Fruit fly (Drosophila melanogaster) whole organism, embryonic: ENCODE results near the gene CG7601.

Experiments
- ATbp ChIP-seq: fragments of 200-800 bp; sonication (Bioruptor generic); optimal IDR thresholded peaks from 2 replicates; lab custom pipeline; 2017; ENCODE audit warnings: missing biosample characterization, mild to moderate bottlenecking, missing genetic modification characterization, missing genetic modification reagents
- Antp ChIP-seq: fragments of 200-800 bp; sonication (Bioruptor generic); optimal IDR thresholded peaks from 3 replicates; lab custom pipeline; 2016; ENCODE audit warnings: missing biosample characterization, missing genetic modification characterization
- Atf-2 ChIP-seq: fragments of 200-800 bp; sonication (Bioruptor generic); optimal IDR thresholded peaks from 2 replicates; lab custom pipeline; 2016; ENCODE audit warnings: missing biosample characterization, missing genetic modification characterization
- CG10321 ChIP-seq: fragments of 200-800 bp; sonication (Bioruptor generic); IDR thresholded peaks from 2 replicates; pipeline ENCODE4 v1.3.6; 2022; ENCODE audit warnings: missing biosample characterization, missing genetic modification characterization
- CG10366 ChIP-seq: fragments of 200-800 bp; sonication (Bioruptor generic); IDR thresholded peaks from 2 replicates; pipeline ENCODE4 v1.3.6; 2022; ENCODE audit warnings: missing biosample characterization, missing genetic modification characterization
- CG11695 ChIP-seq: fragments of 200-800 bp; sonication (Bioruptor generic); IDR thresholded peaks from 3 replicates; pipeline ENCODE4 v1.3.6; 2022; ENCODE audit warnings: missing biosample characterization, missing genetic modification characterization
- CG12659 ChIP-seq: fragments of 200-800 bp; sonication (Bioruptor generic); optimal IDR thresholded peaks from 3 replicates; lab custom pipeline; 2017; ENCODE audit warnings: mild to moderate bottlenecking, missing biosample characterization, missing genetic modification reagents, missing genetic modification characterization
- CG14050 ChIP-seq: fragments of 200-800 bp; sonication (Bioruptor generic); IDR thresholded peaks from 3 replicates; pipeline ENCODE4 v1.3.6; 2022; ENCODE audit warnings: missing biosample characterization, missing genetic modification characterization
- CG16815 ChIP-seq: fragments of 200-800 bp; sonication (Bioruptor generic); optimal IDR thresholded peaks from 3 replicates; lab custom pipeline; 2017; ENCODE audit warnings: missing biosample characterization, mild to moderate bottlenecking, missing genetic modification characterization
- CG2116 ChIP-seq: fragments of 200-800 bp; sonication (Bioruptor generic); optimal IDR thresholded peaks from 3 replicates; lab custom pipeline; 2018; ENCODE audit warnings: missing biosample characterization, mild to moderate bottlenecking, missing genetic modification characterization
- CG30431 ChIP-seq: fragments of 200-800 bp; sonication (Bioruptor generic); optimal IDR thresholded peaks from 2 replicates; lab custom pipeline; 2017; ENCODE audit warnings: missing biosample characterization, missing genetic modification characterization
- CG32767 ChIP-seq: fragments of 200-800 bp; sonication (Bioruptor generic); IDR thresholded peaks from 2 replicates; pipeline ENCODE4 v1.3.6; 2022; ENCODE audit warnings: missing biosample characterization, missing genetic modification characterization
- CG33213 ChIP-seq: fragments of 200-800 bp; sonication (Bioruptor generic); optimal IDR thresholded peaks from 3 replicates; lab custom pipeline; 2016; ENCODE audit warnings: missing biosample characterization, missing genetic modification characterization
- CG3407 ChIP-seq: fragments of 200-800 bp; sonication (Bioruptor generic); optimal IDR thresholded peaks from 2 replicates; lab custom pipeline; 2018; ENCODE audit warnings: missing biosample characterization, mild to moderate bottlenecking, missing genetic modification characterization
- CG34224 ChIP-seq: fragments of 200-800 bp; sonication (Bioruptor generic); IDR thresholded peaks from 3 replicates; pipeline ENCODE4 v1.3.6; 2022; ENCODE audit warnings: missing biosample characterization, missing genetic modification characterization; ENCODE audit not compliant: partially characterized antibody
- CG4820 ChIP-seq: fragments of 200-800 bp; sonication (Bioruptor generic); optimal IDR thresholded peaks from 3 replicates; lab custom pipeline; 2016; ENCODE audit warnings: missing biosample characterization, missing genetic modification characterization
- CG7271 ChIP-seq: fragments of 200-800 bp; sonication (Bioruptor generic); optimal IDR thresholded peaks from 2 replicates; lab custom pipeline; 2018; ENCODE audit warnings: missing biosample characterization, mild to moderate bottlenecking, missing genetic modification characterization, moderate library complexity
- CG7839 ChIP-seq: fragments of 200-800 bp; sonication (Bioruptor generic); optimal IDR thresholded peaks from 3 replicates; lab custom pipeline; 2018; ENCODE audit warnings: missing biosample characterization, mild to moderate bottlenecking, missing genetic modification characterization, moderate library complexity
- CG8765 ChIP-seq: fragments of 200-800 bp; sonication (Bioruptor generic); IDR thresholded peaks from 2 replicates; pipeline ENCODE4 v1.3.6; 2022; ENCODE audit warnings: missing biosample characterization, missing genetic modification characterization
- CG9437 ChIP-seq: fragments of 200-800 bp; sonication (Bioruptor generic); optimal IDR thresholded peaks from 2 replicates; lab custom pipeline; 2018; ENCODE audit warnings: missing biosample characterization, mild to moderate bottlenecking, missing genetic modification characterization
- CHES-1-like ChIP-seq: fragments of 200-800 bp; sonication (Bioruptor generic); optimal IDR thresholded peaks from 2 replicates; lab custom pipeline; 2016; ENCODE audit warnings: missing biosample characterization, missing genetic modification characterization
- Deaf1 ChIP-seq: fragments of 200-800 bp; optimal IDR thresholded peaks from 3 replicates; lab custom pipeline; 2019; ENCODE audit warnings: missing biosample characterization, mild to moderate bottlenecking, missing genetic modification characterization, moderate library complexity
- Doc3 ChIP-seq: fragments of 200-800 bp; sonication (Bioruptor generic); IDR thresholded peaks from 3 replicates; pipeline ENCODE4 v1.3.6; 2022; ENCODE audit warnings: missing biosample characterization, missing genetic modification characterization; ENCODE audit not compliant: partially characterized antibody
- Dp ChIP-seq: fragments of 200-800 bp; sonication (Bioruptor generic); optimal IDR thresholded peaks from 2 replicates; lab custom pipeline; 2018; ENCODE audit warnings: missing biosample characterization, mild to moderate bottlenecking, missing genetic modification characterization, moderate library complexity
- GATAe ChIP-seq: fragments of 200-800 bp; sonication (Bioruptor generic); conservative IDR thresholded peaks from 2 replicates; pipeline ENCODE4 v1.3.6; 2022; ENCODE audit warnings: missing biosample characterization, missing genetic modification characterization
- Gug ChIP-seq: fragments of 200-800 bp; sonication (Bioruptor generic); IDR thresholded peaks from 4 replicates; pipeline ENCODE4 v1.3.6; 2022; ENCODE audit warnings: missing biosample characterization, missing genetic modification characterization
- H15 ChIP-seq: fragments of 200-800 bp; sonication (Bioruptor generic); IDR thresholded peaks from 3 replicates; pipeline ENCODE4 v1.3.6; 2022; ENCODE audit warnings: missing biosample characterization, missing genetic modification characterization
- Hr3 ChIP-seq: fragments of 200-800 bp; sonication (Bioruptor generic); optimal IDR thresholded peaks from 3 replicates; lab custom pipeline; 2016; ENCODE audit warnings: missing biosample characterization, missing genetic modification characterization
- Med ChIP-seq: fragments of 200-800 bp; sonication (Bioruptor generic); peaks from one replicate; lab custom pipeline; 2016; ENCODE audit warnings: missing biosample characterization, missing genetic modification characterization, mild to moderate bottlenecking, inconsistent platforms, moderate library complexity
- Mrtf ChIP-seq: fragments of 200-800 bp; sonication (Bioruptor generic); IDR thresholded peaks from 3 replicates; pipeline ENCODE4 v1.3.6; 2022; ENCODE audit warnings: missing biosample characterization, missing genetic modification characterization
- Nf-YB ChIP-seq: fragments of 200-800 bp; sonication (Bioruptor generic); optimal IDR thresholded peaks from 3 replicates; lab custom pipeline; 2019; ENCODE audit warnings: missing biosample characterization, mild to moderate bottlenecking, missing genetic modification characterization, moderate library complexity
- Side ChIP-seq: fragments of 200-800 bp; sonication (Bioruptor generic); optimal IDR thresholded peaks from 2 replicates; lab custom pipeline; 2016; ENCODE audit warnings: missing biosample characterization, missing genetic modification characterization
- Sry-δ ChIP-seq: fragments of 200-800 bp; sonication (Bioruptor generic); optimal IDR thresholded peaks from 2 replicates; lab custom pipeline; 2016; ENCODE audit warnings: missing biosample characterization, missing genetic modification characterization
- Vsx1 ChIP-seq: fragments of 200-800 bp; sonication (Bioruptor generic); optimal IDR thresholded peaks from 2 replicates; lab custom pipeline; 2017; ENCODE audit warnings: missing biosample characterization, mild to moderate bottlenecking, missing genetic modification characterization, missing genetic modification reagents
- bbx ChIP-seq: fragments of 200-800 bp; sonication (Bioruptor generic); IDR thresholded peaks from 2 replicates; pipeline ENCODE4 v1.3.6; 2022; ENCODE audit warnings: missing biosample characterization, missing genetic modification characterization; ENCODE audit not compliant: partially characterized antibody
- bowl ChIP-seq: fragments of 200-800 bp; sonication (Bioruptor generic); IDR thresholded peaks from 2 replicates; pipeline ENCODE4 v1.3.6; 2022; ENCODE audit warnings: missing biosample characterization, missing genetic modification characterization
- chinmo ChIP-seq: fragments of 200-800 bp; sonication (Bioruptor generic); IDR thresholded peaks from 4 replicates; pipeline ENCODE4 v1.3.6; 2022; ENCODE audit warnings: missing biosample characterization, missing genetic modification characterization; ENCODE audit not compliant: partially characterized antibody
- chn ChIP-seq: fragments of 200-800 bp; sonication (Bioruptor generic); optimal IDR thresholded peaks from 2 replicates; lab custom pipeline; 2016; ENCODE audit warnings: missing biosample characterization, missing genetic modification characterization
- grau ChIP-seq: fragments of 200-800 bp; optimal IDR thresholded peaks from 3 replicates; lab custom pipeline; 2019; ENCODE audit warnings: missing biosample characterization, mild to moderate bottlenecking, missing genetic modification characterization, moderate library complexity
- hb ChIP-seq: fragments of 200-800 bp; sonication (Bioruptor generic); IDR thresholded peaks from 3 replicates; pipeline ENCODE4 v1.3.6; 2022; ENCODE audit warnings: missing biosample characterization, missing genetic modification characterization; ENCODE audit not compliant: partially characterized antibody
- kah ChIP-seq: fragments of 200-800 bp; sonication (Bioruptor generic); optimal IDR thresholded peaks from 2 replicates; lab custom pipeline; 2018; ENCODE audit warnings: missing biosample characterization, mild to moderate bottlenecking, missing genetic modification characterization
- klu ChIP-seq: fragments of 200-800 bp; sonication (Bioruptor generic); IDR thresholded peaks from 2 replicates; pipeline ENCODE4 v1.3.6; 2022; ENCODE audit warnings: missing biosample characterization, missing genetic modification characterization
- lov ChIP-seq, 2 experiments: fragments of 200-800 bp in 1 of 2; fragments of >200 bp in 1 of 2; sonication (Bioruptor generic) in 1 of 2; IDR thresholded peaks in 1 of 2; optimal IDR thresholded peaks in 1 of 2; 2 replicates in 1 of 2; 3 replicates in 1 of 2; pipeline versions ENCODE4 v1.3.6 to Lab custom; 2017 to 2022; ENCODE audit warnings: missing biosample characterization in 1 of 2, missing genetic modification characterization in 1 of 2
- pb ChIP-seq: fragments of 200-800 bp; sonication (Bioruptor generic); optimal IDR thresholded peaks from 3 replicates; lab custom pipeline; 2016; ENCODE audit warnings: missing biosample characterization, missing genetic modification characterization
- sim ChIP-seq: fragments of 200-800 bp; sonication (Bioruptor generic); IDR thresholded peaks from 2 replicates; pipeline ENCODE4 v1.3.6; 2022; ENCODE audit warnings: missing biosample characterization, missing genetic modification characterization
- tll ChIP-seq, 2 experiments: fragments of 200-800 bp in 1 of 2; fragments of >200 bp in 1 of 2; sonication (Bioruptor generic) in 1 of 2; optimal IDR thresholded peaks; 2 replicates each; lab custom pipeline; 2017 to 2019; ENCODE audit warnings: missing biosample characterization in 2 of 2, missing genetic modification characterization in 2 of 2, mild to moderate bottlenecking in 1 of 2, moderate library complexity in 1 of 2
- trem ChIP-seq: fragments of 200-800 bp; optimal IDR thresholded peaks from 3 replicates; lab custom pipeline; 2019; ENCODE audit warnings: missing biosample characterization, mild to moderate bottlenecking, missing genetic modification characterization, moderate library complexity
- unpg ChIP-seq: fragments of 200-800 bp; sonication (Bioruptor generic); optimal IDR thresholded peaks from 3 replicates; lab custom pipeline; 2018; ENCODE audit warnings: missing biosample characterization, mild to moderate bottlenecking, missing genetic modification characterization, moderate library complexity
- z ChIP-seq: fragments of 200-800 bp; sonication (Bioruptor generic); IDR thresholded peaks from 3 replicates; pipeline ENCODE4 v1.3.6; 2022; ENCODE audit warnings: missing biosample characterization, missing genetic modification characterization
- zen2 ChIP-seq: fragments of 200-800 bp; sonication (Bioruptor generic); IDR thresholded peaks from 3 replicates; pipeline ENCODE4 v1.3.6; 2022; ENCODE audit warnings: missing biosample characterization, missing genetic modification characterization; ENCODE audit not compliant: partially characterized antibody

Gene CG7601

dm6 chr3R:29692009-29692641 lies 44.4 kb downstream of the CG7601 start, which contains the start of gene dmrt99B:
Gene dmrt99B, plus strand, starts transcription at chr3R:29692591.
- TF ChIP-seq kah = no peak
- TF ChIP-seq chinmo (GFP tag; lab: Robert Waterston, UW) = 0 out of 4 replicates have a peak, but pooled peaks have one; percentile 17
- TF ChIP-seq ATbp (GFP tag; lab: Kevin White, UChicago) = no peak
- no peak for TF ChIP-seq GATAe (GFP tag; lab: Robert Waterston, UW)
- no peak for TF ChIP-seq CG30431 (GFP tag; lab: Kevin White, UChicago)
- TF ChIP-seq CG11695 = no peak
- 0 out of 2 replicates have a peak, but pooled peaks have one; percentile 15 for TF ChIP-seq CG32767
- no peak for TF ChIP-seq unpg
- no peak for TF ChIP-seq lov (optimal IDR thresholded peaks at IDR 0.05; lab: Kevin White, UChicago)
- no peak for TF ChIP-seq lov (GFP tag; IDR thresholded peaks at IDR 0.05; lab: Robert Waterston, UW)
- no peak for TF ChIP-seq Antp (GFP tag; lab: Kevin White, UChicago)
- TF ChIP-seq Doc3 = no peak
- TF ChIP-seq CG7271 (tag; lab: Kevin White, UChicago) = no peak
- TF ChIP-seq CG16815 (GFP tag; lab: Kevin White, UChicago) = no peak
- TF ChIP-seq zen2 (GFP tag; lab: Robert Waterston, UW) = no peak
- TF ChIP-seq CG9437 (GFP tag; lab: Kevin White, UChicago) = no peak
- TF ChIP-seq CG4820 (GFP tag; lab: Kevin White, UChicago) = no peak
- no peak for TF ChIP-seq Atf-2 (GFP tag; lab: Kevin White, UChicago)
- TF ChIP-seq bbx (GFP tag; lab: Robert Waterston, UW) = no peak
- no peak for TF ChIP-seq CG8765
- TF ChIP-seq chn (GFP tag; lab: Kevin White, UChicago) = no peak
- TF ChIP-seq sim (GFP tag; lab: Robert Waterston, UW) = no peak
- no peak for TF ChIP-seq Side (GFP tag; lab: Kevin White, UChicago)
- TF ChIP-seq Hr3 (GFP tag; lab: Kevin White, UChicago) = no peak
- TF ChIP-seq CG14050 (GFP tag; lab: Robert Waterston, UW) = no peak
- no peak for TF ChIP-seq Sry-δ (GFP tag; lab: Kevin White, UChicago)
- no peak for TF ChIP-seq CG12659 (GFP tag; lab: Kevin White, UChicago)
- TF ChIP-seq Vsx1 = no peak
- no peak for TF ChIP-seq CG33213
- no peak for TF ChIP-seq bowl (GFP tag; lab: Robert Waterston, UW)
- no peak for TF ChIP-seq H15 (GFP tag; lab: Robert Waterston, UW)
- TF ChIP-seq z (GFP tag; lab: Robert Waterston, UW) = no peak
- TF ChIP-seq trem (tag; lab: Kevin White, UChicago) = no peak
- TF ChIP-seq Med (GFP tag; lab: Kevin White, UChicago) = peak; percentile 5
- peak; percentile 10 for TF ChIP-seq Deaf1 (tag; lab: Kevin White, UChicago)
- TF ChIP-seq klu (GFP tag; lab: Robert Waterston, UW) = no peak
- TF ChIP-seq hb (GFP tag; lab: Robert Waterston, UW) = no peak
- TF ChIP-seq CG2116 (GFP tag; lab: Kevin White, UChicago) = no peak
- TF ChIP-seq tll (GFP tag; optimal IDR thresholded peaks at IDR 0.05; lab: Kevin White, UChicago) = no peak
- TF ChIP-seq grau (tag; lab: Kevin White, UChicago) = peak; percentile 6
- TF ChIP-seq CG7839 (tag; lab: Kevin White, UChicago) = no peak
- TF ChIP-seq CHES-1-like = no peak
- TF ChIP-seq Mrtf (GFP tag; lab: Robert Waterston, UW) = no peak
- peak; percentile 96 for TF ChIP-seq Nf-YB (GFP tag; lab: Kevin White, UChicago)
- no peak for TF ChIP-seq CG3407
- no peak for TF ChIP-seq Gug (GFP tag; lab: Robert Waterston, UW)
- no peak for TF ChIP-seq pb
- 0 out of 3 replicates have a peak, but pooled peaks have one; percentile 22 for TF ChIP-seq CG34224 (GFP tag; lab: Robert Waterston, UW)
- no peak for TF ChIP-seq Dp (GFP tag; lab: Kevin White, UChicago)
- TF ChIP-seq CG10366 (GFP tag; lab: Robert Waterston, UW) = no peak
- no peak for TF ChIP-seq CG10321 (GFP tag; lab: Robert Waterston, UW)
